Fruit fly (Drosophila melanogaster) whole organism, embryonic: ENCODE data around the gene Targ2.

Experiments used
- Blimp-1 ChIP-seq: fragments of 200-800 bp; sonication (Bioruptor generic); optimal IDR thresholded peaks from 3 replicates; lab custom pipeline; 2018; ENCODE audit warnings: missing biosample characterization, missing genetic modification characterization, mild to moderate bottlenecking, moderate library complexity, missing genetic modification reagents
- BtbVII ChIP-seq: fragments of 200-800 bp; sonication (Bioruptor generic); optimal IDR thresholded peaks from 3 replicates; lab custom pipeline; 2017; ENCODE audit warnings: missing biosample characterization, mild to moderate bottlenecking, missing genetic modification characterization
- C15 ChIP-seq: fragments of 200-800 bp; sonication (Bioruptor generic); IDR thresholded peaks from 3 replicates; pipeline ENCODE4 v1.3.6; 2022; ENCODE audit warnings: missing biosample characterization, missing genetic modification characterization
- CG10209 ChIP-seq: fragments of 200-800 bp; sonication (Bioruptor generic); optimal IDR thresholded peaks from 3 replicates; lab custom pipeline; 2017; ENCODE audit warnings: missing biosample characterization, mild to moderate bottlenecking, missing genetic modification characterization, missing genetic modification reagents
- CG12391 ChIP-seq: fragments of 200-800 bp; sonication (Bioruptor generic); optimal IDR thresholded peaks from 3 replicates; lab custom pipeline; 2018; ENCODE audit warnings: missing biosample characterization, mild to moderate bottlenecking, missing genetic modification characterization, moderate library complexity
- CG12769 ChIP-seq: fragments of 200-800 bp; sonication (Bioruptor generic); optimal IDR thresholded peaks from 2 replicates; lab custom pipeline; 2019; ENCODE audit warnings: missing biosample characterization, mild to moderate bottlenecking, missing genetic modification characterization, moderate library complexity
- CG12942 ChIP-seq: fragments of 200-800 bp; sonication (Bioruptor generic); optimal IDR thresholded peaks from 3 replicates; lab custom pipeline; 2016; ENCODE audit warnings: missing biosample characterization, missing genetic modification characterization
- CG13894 ChIP-seq: fragments of 200-800 bp; sonication (Bioruptor generic); optimal IDR thresholded peaks from 3 replicates; lab custom pipeline; 2018; ENCODE audit warnings: missing biosample characterization, mild to moderate bottlenecking, missing genetic modification characterization, moderate library complexity
- CG15269 ChIP-seq: fragments of 200-800 bp; sonication (Bioruptor generic); optimal IDR thresholded peaks from 2 replicates; lab custom pipeline; 2018; ENCODE audit warnings: missing biosample characterization, mild to moderate bottlenecking, missing genetic modification characterization, moderate library complexity
- CG1529 ChIP-seq: fragments of 200-800 bp; sonication (Bioruptor generic); optimal IDR thresholded peaks from 3 replicates; lab custom pipeline; 2018; ENCODE audit warnings: missing biosample characterization, missing genetic modification characterization
- CG17359 ChIP-seq: fragments of 200-800 bp; sonication (Bioruptor generic); optimal IDR thresholded peaks from 3 replicates; lab custom pipeline; 2018; ENCODE audit warnings: missing biosample characterization, mild to moderate bottlenecking, missing genetic modification characterization, moderate library complexity
- CG17802 ChIP-seq: fragments of 200-800 bp; sonication (Bioruptor generic); optimal IDR thresholded peaks from 2 replicates; lab custom pipeline; 2018; ENCODE audit warnings: missing biosample characterization, mild to moderate bottlenecking, missing genetic modification characterization, moderate library complexity
- CG31388 ChIP-seq: fragments of 200-800 bp; sonication (Bioruptor generic); optimal IDR thresholded peaks from 2 replicates; lab custom pipeline; 2016; ENCODE audit warnings: missing biosample characterization, missing genetic modification characterization
- CG33213 ChIP-seq: fragments of 200-800 bp; sonication (Bioruptor generic); optimal IDR thresholded peaks from 3 replicates; lab custom pipeline; 2016; ENCODE audit warnings: missing biosample characterization, missing genetic modification characterization
- CG3847 ChIP-seq: fragments of 200-800 bp; sonication (Bioruptor generic); IDR thresholded peaks from 2 replicates; pipeline ENCODE4 v1.3.6; 2022; ENCODE audit warnings: missing biosample characterization, missing genetic modification characterization
- CG5953 ChIP-seq: fragments of 200-800 bp; sonication (Bioruptor generic); IDR thresholded peaks from 2 replicates; pipeline ENCODE4 v1.3.6; 2022; ENCODE audit warnings: missing biosample characterization, missing genetic modification characterization
- CG7556 ChIP-seq: fragments of 200-800 bp; sonication (Bioruptor generic); optimal IDR thresholded peaks from 2 replicates; lab custom pipeline; 2017; ENCODE audit warnings: missing biosample characterization, mild to moderate bottlenecking, missing genetic modification characterization
- CG7839 ChIP-seq: fragments of 200-800 bp; sonication (Bioruptor generic); optimal IDR thresholded peaks from 3 replicates; lab custom pipeline; 2018; ENCODE audit warnings: missing biosample characterization, mild to moderate bottlenecking, missing genetic modification characterization, moderate library complexity
- CG7928 ChIP-seq: fragments of 200-800 bp; sonication (Bioruptor generic); optimal IDR thresholded peaks from 2 replicates; lab custom pipeline; 2017; ENCODE audit warnings: missing biosample characterization, mild to moderate bottlenecking, missing genetic modification characterization
- CG9609 ChIP-seq: fragments of 200-800 bp; sonication (Bioruptor generic); optimal IDR thresholded peaks from 3 replicates; lab custom pipeline; 2016; ENCODE audit warnings: missing biosample characterization, missing genetic modification characterization
- CG9727 ChIP-seq: fragments of 200-800 bp; sonication (Bioruptor generic); optimal IDR thresholded peaks from 3 replicates; lab custom pipeline; 2017; ENCODE audit warnings: missing biosample characterization, mild to moderate bottlenecking, missing genetic modification characterization
- CG9797 ChIP-seq: fragments of 200-800 bp; sonication (Bioruptor generic); optimal IDR thresholded peaks from 3 replicates; lab custom pipeline; 2018; ENCODE audit warnings: missing biosample characterization, mild to moderate bottlenecking, missing genetic modification characterization
- Dip3 ChIP-seq: fragments of 200-800 bp; sonication (Bioruptor generic); optimal IDR thresholded peaks from 3 replicates; lab custom pipeline; 2016; ENCODE audit warnings: missing biosample characterization, missing genetic modification characterization
- E2f2 ChIP-seq: fragments of 200-800 bp; sonication (Bioruptor generic); IDR thresholded peaks from 2 replicates; pipeline ENCODE4 v1.3.6; 2022; ENCODE audit warnings: missing biosample characterization, missing genetic modification characterization
- Elba2 ChIP-seq: fragments of 200-800 bp; sonication (Bioruptor generic); optimal IDR thresholded peaks from 3 replicates; lab custom pipeline; 2016; ENCODE audit warnings: missing biosample characterization, missing genetic modification characterization
- Hey ChIP-seq: fragments of 200-800 bp; sonication (Bioruptor generic); optimal IDR thresholded peaks from 3 replicates; lab custom pipeline; 2018; ENCODE audit warnings: missing biosample characterization, mild to moderate bottlenecking, missing genetic modification characterization
- HmgD ChIP-seq: fragments of 200-800 bp; sonication (Bioruptor generic); optimal IDR thresholded peaks from 3 replicates; lab custom pipeline; 2016; ENCODE audit warnings: missing biosample characterization, missing genetic modification characterization
- NC2α ChIP-seq: fragments of 200-800 bp; sonication (Bioruptor generic); optimal IDR thresholded peaks from 2 replicates; lab custom pipeline; 2016; ENCODE audit warnings: missing biosample characterization, missing genetic modification characterization
- Oli ChIP-seq: fragments of 200-800 bp; sonication (Bioruptor generic); optimal IDR thresholded peaks from 2 replicates; lab custom pipeline; 2018; ENCODE audit warnings: missing biosample characterization, mild to moderate bottlenecking, missing genetic modification characterization, moderate library complexity
- Poxn ChIP-seq: fragments of 200-800 bp; sonication (Bioruptor generic); IDR thresholded peaks from 2 replicates; pipeline ENCODE4 v1.3.6; 2022; ENCODE audit warnings: missing biosample characterization, missing genetic modification characterization
- Spps ChIP-seq: fragments of 200-800 bp; sonication (Bioruptor generic); optimal IDR thresholded peaks from 2 replicates; lab custom pipeline; 2018; ENCODE audit warnings: missing biosample characterization, mild to moderate bottlenecking, missing genetic modification characterization
- Ssrp ChIP-seq: fragments of 200-800 bp; sonication (Bioruptor generic); optimal IDR thresholded peaks from 2 replicates; lab custom pipeline; 2018; ENCODE audit warnings: missing biosample characterization, mild to moderate bottlenecking, missing genetic modification characterization, moderate library complexity
- Taf1 ChIP-seq: fragments of 200-800 bp; sonication (Bioruptor generic); IDR thresholded peaks from 2 replicates; pipeline ENCODE4 v1.3.6; 2022; ENCODE audit warnings: missing biosample characterization, missing genetic modification characterization
- Tbp ChIP-seq: fragments of >200 bp; optimal IDR thresholded peaks from 2 replicates; lab custom pipeline; 2018; ENCODE audit warnings: missing biosample characterization, missing genetic modification characterization
- Xbp1 ChIP-seq: fragments of 200-800 bp; sonication (Bioruptor generic); optimal IDR thresholded peaks from 3 replicates; lab custom pipeline; 2016; ENCODE audit warnings: missing biosample characterization, mild to moderate bottlenecking, missing genetic modification characterization
- cg ChIP-seq: fragments of 200-800 bp; sonication (Bioruptor generic); optimal IDR thresholded peaks from 3 replicates; lab custom pipeline; 2019; ENCODE audit warnings: missing biosample characterization, mild to moderate bottlenecking, missing genetic modification characterization, moderate library complexity
- chm ChIP-seq: fragments of 200-800 bp; sonication (Bioruptor generic); IDR thresholded peaks from 2 replicates; pipeline ENCODE4 v1.3.6; 2022; ENCODE audit warnings: missing biosample characterization, missing genetic modification characterization
- gem ChIP-seq: fragments of 200-800 bp; sonication (Bioruptor generic); optimal IDR thresholded peaks from 2 replicates; lab custom pipeline; 2019; ENCODE audit warnings: missing biosample characterization, mild to moderate bottlenecking, missing genetic modification characterization, moderate library complexity
- h ChIP-seq: fragments of >200 bp; optimal IDR thresholded peaks from 2 replicates; lab custom pipeline; 2017
- inv ChIP-seq: fragments of 200-800 bp; sonication (Bioruptor generic); IDR thresholded peaks from 2 replicates; pipeline ENCODE4 v1.3.6; 2022; ENCODE audit warnings: missing biosample characterization, missing genetic modification characterization; ENCODE audit not compliant: partially characterized antibody
- lab ChIP-seq: fragments of 200-800 bp; sonication (Bioruptor generic); optimal IDR thresholded peaks from 3 replicates; lab custom pipeline; 2017; ENCODE audit warnings: missing biosample characterization, missing genetic modification characterization, mild to moderate bottlenecking, moderate library complexity, missing genetic modification reagents
- lilli ChIP-seq: fragments of 200-800 bp; sonication (Bioruptor generic); optimal IDR thresholded peaks from 3 replicates; lab custom pipeline; 2016; ENCODE audit warnings: missing biosample characterization, missing genetic modification characterization
- oc ChIP-seq: fragments of 200-800 bp; sonication (Bioruptor generic); optimal IDR thresholded peaks from 2 replicates; lab custom pipeline; 2018; ENCODE audit warnings: missing biosample characterization, mild to moderate bottlenecking, missing genetic modification characterization, moderate library complexity
- org-1 ChIP-seq: fragments of 200-800 bp; sonication (Bioruptor generic); optimal IDR thresholded peaks from 2 replicates; lab custom pipeline; 2017; ENCODE audit warnings: missing biosample characterization, missing genetic modification characterization
- sc ChIP-seq, 3 experiments: fragments of >200 bp in 2 of 3; fragments of 200-800 bp in 1 of 3; sonication (Bioruptor generic) in 1 of 3; optimal IDR thresholded peaks; 2 replicates in 2 of 3; 3 replicates in 1 of 3; lab custom pipeline; 2017; ENCODE audit warnings: mild to moderate bottlenecking in 1 of 3, missing biosample characterization in 1 of 3, missing genetic modification characterization in 1 of 3, missing genetic modification reagents in 1 of 3
- sob ChIP-seq: fragments of 200-800 bp; sonication (Bioruptor generic); IDR thresholded peaks from 2 replicates; pipeline ENCODE4 v1.3.6; 2022; ENCODE audit warnings: missing biosample characterization, missing genetic modification characterization
- ssp ChIP-seq: fragments of 200-800 bp; sonication (Bioruptor generic); IDR thresholded peaks from 2 replicates; pipeline ENCODE4 v1.3.6; 2022; ENCODE audit warnings: missing biosample characterization, missing genetic modification characterization
- tgo ChIP-seq: fragments of 200-800 bp; sonication (Bioruptor generic); IDR thresholded peaks from 3 replicates; pipeline ENCODE4 v1.3.6; 2022; ENCODE audit warnings: missing biosample characterization, missing genetic modification characterization
- tx ChIP-seq: fragments of 200-800 bp; sonication (Bioruptor generic); optimal IDR thresholded peaks from 2 replicates; lab custom pipeline; 2016; ENCODE audit warnings: missing biosample characterization, missing genetic modification characterization

Gene Targ2

DNA sequence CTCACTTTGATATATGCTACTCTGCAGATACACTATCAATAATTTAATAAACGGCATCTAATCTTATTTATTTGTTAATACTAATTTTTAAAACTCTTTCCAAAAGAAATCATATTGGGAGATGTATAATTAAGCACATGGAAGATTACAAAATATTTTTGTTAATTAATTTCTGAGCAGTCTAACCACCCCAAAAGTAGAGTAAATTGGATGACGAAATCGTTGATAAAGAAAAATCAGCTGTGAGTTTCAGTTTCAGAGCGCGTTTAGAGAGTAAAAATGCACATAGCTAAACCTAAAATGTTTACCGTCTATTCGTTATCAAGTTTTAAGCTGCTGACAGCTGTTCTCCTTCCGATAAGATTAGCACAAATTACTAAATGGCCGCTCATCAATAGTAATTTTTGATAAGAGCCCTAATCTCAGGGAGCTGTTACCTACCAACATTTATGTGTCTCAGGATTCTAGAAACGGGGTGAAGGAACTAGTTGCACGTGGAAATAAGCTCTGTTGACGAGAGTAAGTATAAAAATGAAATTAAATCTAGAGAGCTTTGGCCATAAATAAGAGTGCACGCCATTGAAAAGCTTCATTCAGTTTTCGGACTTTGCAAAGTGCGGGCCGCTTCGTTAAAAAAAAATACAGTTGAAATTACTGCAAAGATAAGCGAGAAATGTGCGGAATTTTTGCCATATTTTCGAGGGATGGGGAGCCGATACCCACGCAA, 30.3 kb downstream of the Targ2 start, which contains the start of the genes chb and AsnS (continued):
- TF ChIP-seq CG7556 (GFP tag; lab: Kevin White, UChicago) (peak; percentile 86), CG5953 (peak; percentile 79), CG9797 (no peak), CG13894 (peak; percentile 10), chm (GFP tag; lab: Robert Waterston, UW) (peak; percentile 76; the same call in 1 of the 2 replicates), Elba2 (GFP tag; lab: Kevin White, UChicago) (no peak), Dip3 (GFP tag; lab: Kevin White, UChicago) (peak; percentile 69), CG31388 (GFP tag; lab: Kevin White, UChicago) (peak; percentile 48), Spps (tag; lab: Kevin White, UChicago) (peak; percentile 66), Blimp-1 (GFP tag; lab: Kevin White, UChicago) (peak; percentile 90), CG7839 (tag; lab: Kevin White, UChicago) (peak; percentile 93), inv (GFP tag; lab: Robert Waterston, UW) (no peak), cg (GFP tag; lab: Kevin White, UChicago) (no peak), E2f2 (peak; percentile 72), org-1 (GFP tag; lab: Kevin White, UChicago) (peak; percentile 78), ssp (GFP tag; lab: Robert Waterston, UW) (peak; percentile 79), Xbp1 (GFP tag; lab: Kevin White, UChicago) (peak; percentile 86), CG33213 (GFP tag; lab: Kevin White, UChicago) (no peak), Hey (tag; lab: Kevin White, UChicago) (no peak), CG3847 (GFP tag; lab: Robert Waterston, UW) (peak; percentile 90), CG15269 (tag; lab: Kevin White, UChicago) (peak; percentile 96), h (lab: Kevin White, UChicago) (no peak), lab (GFP tag; lab: Kevin White, UChicago) (peak; percentile 92), C15 (GFP tag; lab: Robert Waterston, UW) (peak; percentile 91), CG9727 (GFP tag; lab: Kevin White, UChicago) (peak; percentile 79), Tbp (no peak), CG10209 (peak; percentile 88), BtbVII (GFP tag; lab: Kevin White, UChicago) (peak; percentile 80), CG9609 (GFP tag; lab: Kevin White, UChicago) (peak; percentile 61), Oli (tag; lab: Kevin White, UChicago) (peak; percentile 94), Taf1 (GFP tag; lab: Robert Waterston, UW) (peak; percentile 84), tgo (GFP tag; lab: Robert Waterston, UW) (peak; percentile 94), CG12942 (GFP tag; lab: Kevin White, UChicago) (peak; percentile 68), sc (optimal IDR thresholded peaks at IDR 0.05; lab: Kevin White, UChicago) (no peak), sc (GFP tag; optimal IDR thresholded peaks at IDR 0.05; lab: Kevin White, UChicago) (peak; percentile 62), sob (GFP tag; lab: Robert Waterston, UW) (peak; percentile 89), HmgD (GFP tag; lab: Kevin White, UChicago) (no peak), Ssrp (tag; lab: Kevin White, UChicago) (peak; percentile 90), lilli (peak; percentile 85), NC2α (GFP tag; lab: Kevin White, UChicago) (peak; percentile 20), CG12391 (tag; lab: Kevin White, UChicago) (peak; percentile 94), CG17802 (tag; lab: Kevin White, UChicago) (peak; percentile 62), CG17359 (tag; lab: Kevin White, UChicago) (peak; percentile 96), CG7928 (GFP tag; lab: Kevin White, UChicago) (peak; percentile 52), tx (GFP tag; lab: Kevin White, UChicago) (peak; percentile 55), oc (tag; lab: Kevin White, UChicago) (peak; percentile 92), Poxn (GFP tag; lab: Robert Waterston, UW) (peak; percentile 26; the same call in 1 of the 2 replicates), CG12769 (tag; lab: Kevin White, UChicago) (peak; percentile 94), CG1529 (GFP tag; lab: Kevin White, UChicago) (peak; percentile 73), gem (tag; lab: Kevin White, UChicago) (peak; percentile 97)
